Fruit fly (Drosophila melanogaster) whole organism, pupa: ENCODE measurements around the gene CG2104.

Experiments used
- CG12605 ChIP-seq: fragments of 200-800 bp; sonication (Bioruptor generic); IDR thresholded peaks from 2 replicates; pipeline ENCODE4 v1.3.6; 2022; ENCODE audit warnings: missing biosample characterization, missing genetic modification characterization
- CG13204 ChIP-seq: fragments of 200-800 bp; sonication (Bioruptor generic); optimal IDR thresholded peaks from 2 replicates; lab custom pipeline; 2018; ENCODE audit warnings: missing biosample characterization, mild to moderate bottlenecking, missing genetic modification characterization, moderate library complexity
- CG14655 ChIP-seq: fragments of 200-800 bp; sonication (Bioruptor generic); optimal IDR thresholded peaks from 3 replicates; lab custom pipeline; 2017; ENCODE audit warnings: mild to moderate bottlenecking, missing biosample characterization, missing genetic modification reagents, missing genetic modification characterization
- CG15710 ChIP-seq: fragments of 200-800 bp; sonication (Bioruptor generic); optimal IDR thresholded peaks from 2 replicates; lab custom pipeline; 2018; ENCODE audit warnings: missing biosample characterization, mild to moderate bottlenecking, missing genetic modification characterization, moderate library complexity
- CG17806 ChIP-seq: fragments of 200-800 bp; sonication (Bioruptor generic); optimal IDR thresholded peaks from 2 replicates; lab custom pipeline; 2018; ENCODE audit warnings: missing biosample characterization, mild to moderate bottlenecking, missing genetic modification characterization, moderate library complexity
- CG32121 ChIP-seq: fragments of 200-800 bp; sonication (Bioruptor generic); IDR thresholded peaks from 2 replicates; pipeline ENCODE4 v1.3.6; 2022; ENCODE audit warnings: missing biosample characterization, missing genetic modification characterization
- CG34367 ChIP-seq: fragments of 200-800 bp; sonication (Bioruptor generic); optimal IDR thresholded peaks from 2 replicates; lab custom pipeline; 2018; ENCODE audit warnings: missing biosample characterization, mild to moderate bottlenecking, missing genetic modification characterization
- CG4496 ChIP-seq: fragments of 200-800 bp; sonication (Bioruptor generic); IDR thresholded peaks from 3 replicates; pipeline ENCODE4 v1.3.6; 2022; ENCODE audit warnings: missing biosample characterization, missing genetic modification characterization
- CG8159 ChIP-seq: fragments of 200-800 bp; sonication (Bioruptor generic); optimal IDR thresholded peaks from 3 replicates; lab custom pipeline; 2018; ENCODE audit warnings: missing biosample characterization, mild to moderate bottlenecking, missing genetic modification characterization, moderate library complexity
- CG8301 ChIP-seq: fragments of 200-800 bp; sonication (Bioruptor generic); optimal IDR thresholded peaks from 2 replicates; lab custom pipeline; 2018; ENCODE audit warnings: missing biosample characterization, mild to moderate bottlenecking, missing genetic modification characterization
- CG9948 ChIP-seq: fragments of 200-800 bp; sonication (Bioruptor generic); optimal IDR thresholded peaks from 2 replicates; lab custom pipeline; 2018; ENCODE audit warnings: missing biosample characterization, mild to moderate bottlenecking, missing genetic modification characterization, moderate library complexity
- D1 ChIP-seq: fragments of 200-800 bp; sonication (Bioruptor generic); optimal IDR thresholded peaks from 2 replicates; lab custom pipeline; 2018; ENCODE audit warnings: missing biosample characterization, mild to moderate bottlenecking, missing genetic modification characterization, moderate library complexity
- EcR ChIP-seq: fragments of 200-800 bp; sonication (Bioruptor generic); optimal IDR thresholded peaks from 3 replicates; lab custom pipeline; 2019; ENCODE audit warnings: missing biosample characterization, missing genetic modification characterization, mild to moderate bottlenecking, moderate library complexity, missing genetic modification reagents
- Ets98B ChIP-seq: fragments of 200-800 bp; sonication (Bioruptor generic); IDR thresholded peaks from 2 replicates; pipeline ENCODE4 v1.3.6; 2022; ENCODE audit warnings: missing biosample characterization, missing genetic modification characterization
- Pif1A ChIP-seq: fragments of 200-800 bp; sonication (Bioruptor generic); optimal IDR thresholded peaks from 3 replicates; lab custom pipeline; 2016; ENCODE audit warnings: missing biosample characterization, missing genetic modification characterization
- Pif1B ChIP-seq: fragments of 200-800 bp; sonication (Bioruptor generic); optimal IDR thresholded peaks from 3 replicates; lab custom pipeline; 2016; ENCODE audit warnings: missing biosample characterization, missing genetic modification characterization
- Snoo ChIP-seq: fragments of 200-800 bp; sonication (Bioruptor generic); optimal IDR thresholded peaks from 3 replicates; lab custom pipeline; 2017; ENCODE audit warnings: missing biosample characterization, mild to moderate bottlenecking, missing genetic modification characterization, inconsistent platforms
- fd96Ca ChIP-seq: fragments of 200-800 bp; sonication (Bioruptor generic); IDR thresholded peaks from 3 replicates; pipeline ENCODE4 v1.3.6; 2022; ENCODE audit warnings: missing biosample characterization, missing genetic modification characterization
- gl ChIP-seq: fragments of 200-800 bp; sonication (Bioruptor generic); optimal IDR thresholded peaks from 2 replicates; lab custom pipeline; 2018; ENCODE audit warnings: missing biosample characterization, mild to moderate bottlenecking, missing genetic modification characterization
- rn ChIP-seq: fragments of 200-800 bp; sonication (Bioruptor generic); IDR thresholded peaks from 2 replicates; pipeline ENCODE4 v1.3.6; 2022; ENCODE audit warnings: missing biosample characterization, missing genetic modification characterization

The CG2104 gene

DNA sequence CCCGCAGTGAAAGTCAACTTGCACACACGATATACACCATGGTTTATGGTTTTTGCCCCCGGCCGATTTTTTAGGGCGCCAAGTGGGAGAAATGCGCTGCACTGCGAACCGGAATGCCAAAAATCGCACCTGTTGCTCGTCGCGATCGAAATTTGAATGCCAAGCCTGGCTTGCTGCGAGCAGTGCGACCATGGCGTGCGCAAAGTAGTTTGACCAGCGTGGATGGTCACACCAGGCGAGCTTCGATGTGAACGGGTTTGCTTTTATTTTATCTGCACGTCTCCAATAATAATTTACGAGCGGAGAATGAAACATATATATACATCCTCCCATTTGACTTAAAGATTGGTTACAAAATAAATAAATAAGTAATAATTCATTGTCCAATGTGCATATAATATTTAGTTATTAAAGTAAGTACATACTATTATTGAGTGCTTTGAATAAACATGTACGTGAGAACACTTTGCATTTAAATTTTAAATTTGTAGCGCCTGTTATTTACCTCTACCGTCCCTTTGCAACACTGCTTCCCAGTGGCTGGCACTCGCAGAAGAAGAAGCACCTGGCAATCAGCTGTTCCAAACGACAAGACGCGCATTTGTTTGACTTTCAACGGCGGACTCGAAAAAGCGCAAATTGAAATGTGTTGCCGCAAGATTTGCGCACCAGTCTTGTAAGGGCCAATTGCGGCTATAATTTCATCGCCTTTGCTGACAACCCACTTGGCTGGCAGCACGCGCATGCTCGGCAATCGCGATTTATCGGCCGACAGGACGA lies 7.6 kb downstream of the CG2104 start, which contains the start of the genes Rab23 and plx:
TSS of gene Rab23 (minus strand) at position 166 of the 780 bp plus-strand sequence.
TSS of gene plx (plus strand) at position 587 of the 780 bp plus-strand sequence.
- no peak for TF ChIP-seq CG34367 (tag; lab: Kevin White, UChicago)
- TF ChIP-seq Ets98B (GFP tag; lab: Robert Waterston, UW) = peak; percentile 5; the same call in 1 of the 2 replicates
- TF ChIP-seq CG4496 (GFP tag; lab: Robert Waterston, UW) = no peak
- no peak for TF ChIP-seq CG15710 (tag; lab: Kevin White, UChicago)

DNA sequence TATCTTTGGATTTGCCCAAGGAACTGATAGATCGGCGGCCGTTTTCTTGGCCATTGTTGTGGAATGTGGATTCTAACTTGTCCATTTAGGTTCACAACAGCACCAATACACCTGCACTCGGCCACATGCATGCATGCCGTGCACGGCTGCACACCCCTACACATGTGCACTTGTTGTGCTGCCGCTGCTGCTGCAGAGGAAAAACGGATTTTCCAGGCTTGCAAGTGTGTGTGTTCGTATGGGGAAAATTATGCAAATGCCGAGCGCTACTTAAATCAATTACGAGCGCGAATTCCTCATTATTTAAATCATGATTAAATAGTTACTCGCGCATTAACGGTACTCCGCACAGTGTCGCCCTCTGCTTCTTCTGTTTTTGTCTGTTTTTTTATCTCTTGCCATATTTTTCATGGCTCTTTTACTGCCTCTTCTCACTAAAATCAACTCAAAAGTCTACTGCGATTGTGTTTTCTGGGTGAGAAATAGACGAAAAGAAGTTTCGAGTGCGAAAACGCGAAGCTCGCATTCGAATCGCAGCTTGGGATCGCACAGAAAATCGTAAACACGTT lies 8.5 kb downstream of the CG2104 start:
- TF ChIP-seq CG8301 (tag; lab: Kevin White, UChicago) (no peak), CG15710 (tag; lab: Kevin White, UChicago) (no peak), CG4496 (GFP tag; lab: Robert Waterston, UW) (0 out of 3 replicates have a peak, but pooled peaks have one; percentile 9)

DNA sequence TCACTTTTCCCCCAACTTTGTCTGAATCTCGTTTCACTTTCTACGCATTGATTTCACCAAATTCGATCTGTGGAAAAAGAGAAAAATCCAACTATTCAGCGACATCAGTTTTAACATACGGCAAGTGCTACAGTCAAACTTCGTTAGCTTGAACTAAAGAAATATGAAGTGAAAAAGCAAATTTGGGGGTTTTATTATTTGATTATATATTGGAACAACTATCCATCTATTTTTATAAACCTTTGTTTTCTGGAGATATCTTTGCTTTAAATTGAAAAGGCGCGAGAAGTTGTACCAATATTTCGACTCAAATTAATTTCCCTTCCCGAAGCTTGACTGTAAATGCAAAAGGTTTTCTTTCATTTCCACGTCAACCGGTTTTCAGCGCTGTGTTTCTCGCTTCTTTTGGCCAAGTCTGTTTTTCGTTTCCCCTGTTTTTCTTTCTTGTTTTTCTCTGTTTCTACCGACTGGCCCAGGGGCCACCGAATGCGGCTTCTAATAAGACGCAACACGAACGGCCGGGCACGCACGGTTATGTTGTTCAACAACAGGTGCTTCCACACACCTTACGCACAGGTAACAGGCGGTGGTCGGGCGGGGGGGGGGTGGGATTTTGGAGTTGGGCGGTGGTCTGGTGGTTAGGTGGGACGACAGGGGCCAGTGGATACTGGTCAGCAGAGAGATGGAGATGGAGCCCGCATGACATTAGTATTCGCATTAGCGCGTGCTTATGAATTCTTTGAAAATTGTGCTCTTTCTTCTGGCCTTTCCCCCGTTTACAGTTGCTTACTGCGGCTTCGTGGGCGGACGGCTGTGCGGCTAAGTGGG lies 10.0 kb downstream of the CG2104 start:
- no peak for TF ChIP-seq CG8159 (tag; lab: Kevin White, UChicago)
- TF ChIP-seq CG13204 (GFP tag; lab: Kevin White, UChicago) = no peak
- TF ChIP-seq CG17806 (tag; lab: Kevin White, UChicago) = peak; percentile 40
- no peak for TF ChIP-seq D1 (tag; lab: Kevin White, UChicago)
- TF ChIP-seq CG15710 (tag; lab: Kevin White, UChicago) = no peak
- peak; percentile 84 for TF ChIP-seq CG4496 (GFP tag; lab: Robert Waterston, UW)
- TF ChIP-seq rn (GFP tag; lab: Robert Waterston, UW) = peak; percentile 40; the same call in 1 of the 2 replicates
- no peak for TF ChIP-seq EcR (GFP tag; lab: Kevin White, UChicago)
- peak; percentile 71 for TF ChIP-seq CG12605
- TF ChIP-seq Pif1A (GFP tag; lab: Kevin White, UChicago) = no peak
- no peak for TF ChIP-seq gl (tag; lab: Kevin White, UChicago)
- TF ChIP-seq CG8301 (tag; lab: Kevin White, UChicago) = peak; percentile 85
- TF ChIP-seq CG32121 = peak; percentile 79
- TF ChIP-seq Ets98B (GFP tag; lab: Robert Waterston, UW) = peak; percentile 86
- TF ChIP-seq CG14655 (GFP tag; lab: Kevin White, UChicago) = peak; percentile 86
- TF ChIP-seq CG9948 (tag; lab: Kevin White, UChicago) = peak; percentile 37
- peak; percentile 70 for TF ChIP-seq Pif1B (GFP tag; lab: Kevin White, UChicago)
- TF ChIP-seq fd96Ca = peak; percentile 42; the same call in 1 of the 3 replicates

DNA sequence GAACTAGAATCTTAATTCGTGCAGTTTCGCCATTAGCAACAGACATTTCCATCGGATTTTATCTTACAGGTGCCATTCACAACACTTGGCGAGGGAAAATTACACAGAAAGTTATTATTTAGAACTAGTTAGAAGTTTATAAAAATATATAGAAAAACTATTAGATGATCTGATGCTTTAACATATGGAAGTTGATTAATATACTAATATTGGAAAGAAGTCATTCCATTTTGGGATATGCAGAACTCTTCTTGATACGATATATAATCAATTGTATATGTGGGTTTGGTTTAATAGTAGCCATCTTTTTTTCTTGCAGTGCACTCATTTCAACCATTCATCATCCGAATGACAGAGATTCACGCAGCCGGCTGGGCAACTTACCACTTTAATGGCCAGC lies 10.8 kb downstream of the CG2104 start:
- TF ChIP-seq Ets98B (GFP tag; lab: Robert Waterston, UW) (no peak), CG8301 (tag; lab: Kevin White, UChicago) (peak; percentile 54), D1 (tag; lab: Kevin White, UChicago) (no peak)

DNA sequence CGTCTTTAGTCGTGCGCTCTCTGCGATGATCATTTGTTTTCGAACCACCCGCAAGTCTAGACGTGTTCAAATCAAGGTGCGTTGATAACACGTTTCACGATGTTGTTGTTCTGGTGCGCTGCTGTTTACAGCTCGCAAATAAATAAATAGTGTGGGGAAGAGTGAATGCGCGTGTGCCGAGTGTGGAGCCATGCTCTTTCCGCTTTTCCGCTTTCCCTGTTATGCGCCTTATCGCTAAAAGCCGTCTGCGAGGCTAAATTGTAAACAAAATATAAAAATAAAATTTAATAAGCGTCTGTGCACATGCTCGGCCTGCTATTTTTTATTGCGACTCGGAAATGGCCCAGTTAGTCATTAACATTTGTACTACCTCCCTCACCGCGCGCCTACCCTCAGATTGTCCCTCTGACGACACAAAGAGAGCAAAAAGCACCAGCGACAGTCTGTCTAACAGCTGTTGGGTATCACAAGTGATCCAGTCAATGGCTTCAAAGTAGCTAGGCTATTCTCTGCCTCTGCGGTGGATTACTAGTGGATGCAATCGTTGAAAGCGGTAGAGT lies 20.3 kb downstream of the CG2104 start:
- TF ChIP-seq CG32121 (peak; percentile 68), CG9948 (tag; lab: Kevin White, UChicago) (no peak), Pif1A (GFP tag; lab: Kevin White, UChicago) (no peak), Snoo (tag; lab: Kevin White, UChicago) (peak; percentile 15), CG14655 (GFP tag; lab: Kevin White, UChicago) (no peak), gl (tag; lab: Kevin White, UChicago) (peak; percentile 56), Pif1B (GFP tag; lab: Kevin White, UChicago) (peak; percentile 54), CG15710 (tag; lab: Kevin White, UChicago) (no peak), fd96Ca (peak; percentile 46; the same call in 2 of the 3 replicates), CG34367 (tag; lab: Kevin White, UChicago) (no peak), Ets98B (GFP tag; lab: Robert Waterston, UW) (no peak), CG12605 (peak; percentile 33; the same call in 1 of the 2 replicates), CG4496 (GFP tag; lab: Robert Waterston, UW) (peak; percentile 57; the same call in 2 of the 3 replicates), CG8301 (tag; lab: Kevin White, UChicago) (peak; percentile 21), D1 (tag; lab: Kevin White, UChicago) (no peak)
